Fruit fly (Drosophila melanogaster) whole organism, prepupa: Measurements from ENCODE around the gene CG10589.

ENCODE experiments used
- Blimp-1 ChIP-seq: fragments of 200-800 bp; sonication (Bioruptor generic); optimal IDR thresholded peaks from 3 replicates; lab custom pipeline; 2017; ENCODE audit warnings: missing biosample characterization, missing genetic modification characterization, mild to moderate bottlenecking, moderate library complexity, missing genetic modification reagents
- CG10669 ChIP-seq: fragments of 200-800 bp; sonication (Bioruptor generic); optimal IDR thresholded peaks from 3 replicates; lab custom pipeline; 2018; ENCODE audit warnings: missing biosample characterization, mild to moderate bottlenecking, missing genetic modification characterization, moderate library complexity
- CG11762 ChIP-seq: fragments of 200-800 bp; sonication (Bioruptor generic); optimal IDR thresholded peaks from 3 replicates; lab custom pipeline; 2016; ENCODE audit warnings: missing biosample characterization, missing genetic modification characterization; ENCODE audit not compliant: insufficient read depth
- CG32006 ChIP-seq: fragments of 200-800 bp; sonication (Bioruptor generic); optimal IDR thresholded peaks from 3 replicates; lab custom pipeline; 2017; ENCODE audit warnings: missing biosample characterization, mild to moderate bottlenecking, missing genetic modification characterization
- CG6854 ChIP-seq: fragments of 200-800 bp; sonication (Bioruptor generic); optimal IDR thresholded peaks from 2 replicates; lab custom pipeline; 2017; ENCODE audit warnings: missing biosample characterization, mild to moderate bottlenecking, missing genetic modification characterization
- CG9139 ChIP-seq: fragments of 200-800 bp; sonication (Bioruptor generic); optimal IDR thresholded peaks from 3 replicates; lab custom pipeline; 2017; ENCODE audit warnings: missing biosample characterization, mild to moderate bottlenecking, missing genetic modification characterization
- Gug ChIP-seq: fragments of 200-800 bp; sonication (Bioruptor generic); IDR thresholded peaks from 2 replicates; pipeline ENCODE4 v1.3.6; 2022; ENCODE audit warnings: missing biosample characterization, missing genetic modification characterization
- Lpt ChIP-seq: fragments of 200-800 bp; sonication (Bioruptor generic); optimal IDR thresholded peaks from 3 replicates; lab custom pipeline; 2016; ENCODE audit warnings: missing biosample characterization, missing genetic modification characterization
- Sox14 ChIP-seq: fragments of 200-800 bp; sonication (Bioruptor generic); optimal IDR thresholded peaks from 3 replicates; lab custom pipeline; 2016; ENCODE audit warnings: missing biosample characterization, missing genetic modification characterization
- vri ChIP-seq: fragments of 200-800 bp; sonication (Bioruptor generic); optimal IDR thresholded peaks from 3 replicates; lab custom pipeline; 2016; ENCODE audit warnings: missing biosample characterization, mild to moderate bottlenecking, missing genetic modification characterization

- TF ChIP-seq Gug (GFP tag; lab: Robert Waterston, UW) (no peak), vri (GFP tag; lab: Kevin White, UChicago) (no peak), Sox14 (GFP tag; lab: Kevin White, UChicago) (no peak), Lpt (GFP tag; lab: Kevin White, UChicago) (no peak), Blimp-1 (GFP tag; lab: Kevin White, UChicago) (no peak), CG6854 (GFP tag; lab: Kevin White, UChicago) (no peak), CG32006 (GFP tag; lab: Kevin White, UChicago) (no peak), CG9139 (no peak), CG10669 (no peak), CG11762 (GFP tag; lab: Kevin White, UChicago) (no peak)
These were observed 19.3 kb downstream of the CG10589 start for dm6 chr3L:20946944-20947343.
